Fruit fly (Drosophila melanogaster) whole organism, wandering third instar larva: Measurements from ENCODE around the gene kdn.

Source experiments
- Abd-B ChIP-seq: fragments of >200 bp; optimal IDR thresholded peaks from 2 replicates; lab custom pipeline; 2017; ENCODE audit warnings: missing biosample characterization, missing genetic modification characterization
- CG32264 ChIP-seq: fragments of 200-800 bp; sonication (Bioruptor generic); optimal IDR thresholded peaks from 2 replicates; lab custom pipeline; 2016; ENCODE audit warnings: missing biosample characterization, missing genetic modification characterization
- CG9705 ChIP-seq: fragments of 200-800 bp; sonication (Bioruptor generic); optimal IDR thresholded peaks from 2 replicates; lab custom pipeline; 2018; ENCODE audit warnings: missing biosample characterization, mild to moderate bottlenecking, missing genetic modification characterization
- CrebA ChIP-seq: fragments of 200-800 bp; sonication (Bioruptor generic); optimal IDR thresholded peaks from 2 replicates; lab custom pipeline; 2016; ENCODE audit warnings: missing biosample characterization, mild to moderate bottlenecking, missing genetic modification characterization, borderline replicate concordance
- Dfd ChIP-seq: fragments of >200 bp; optimal IDR thresholded peaks from 2 replicates; lab custom pipeline; 2017; ENCODE audit warnings: missing biosample characterization, missing genetic modification characterization
- Dif ChIP-seq: fragments of 200-275, 200-300 bp; sonication (Bioruptor generic); optimal IDR thresholded peaks from 2 replicates; lab custom pipeline; 2018; ENCODE audit warnings: missing biosample characterization, missing genetic modification characterization; ENCODE audit not compliant: partially characterized antibody
- GATAd ChIP-seq: sonication (Bioruptor generic); optimal IDR thresholded peaks from 2 replicates; lab custom pipeline; 2016; ENCODE audit warnings: missing biosample characterization, missing genetic modification characterization
- HLH106 ChIP-seq: fragments of 200-800 bp; optimal IDR thresholded peaks from 3 replicates; lab custom pipeline; 2019; ENCODE audit warnings: missing biosample characterization, mild to moderate bottlenecking, missing genetic modification characterization, moderate library complexity
- Hnf4 ChIP-seq: fragments of 200-800 bp; sonication (Bioruptor generic); optimal IDR thresholded peaks from 2 replicates; lab custom pipeline; 2016; ENCODE audit warnings: missing biosample characterization, mild to moderate bottlenecking, missing genetic modification characterization
- Hr78 ChIP-seq: fragments of >200 bp; optimal IDR thresholded peaks from 2 replicates; lab custom pipeline; 2017; ENCODE audit warnings: missing biosample characterization, missing genetic modification characterization
- Hr83 ChIP-seq: fragments of 200-300 bp; sonication (Bioruptor generic); optimal IDR thresholded peaks from 2 replicates; lab custom pipeline; 2016; ENCODE audit warnings: missing biosample characterization, mild to moderate bottlenecking, missing genetic modification characterization, moderate library complexity; ENCODE audit not compliant: poor library complexity, severe bottlenecking
- Jra ChIP-seq: sonication (Bioruptor generic); optimal IDR thresholded peaks from 2 replicates; lab custom pipeline; 2016; ENCODE audit warnings: missing biosample characterization, missing genetic modification characterization
- Mio ChIP-seq: sonication (Bioruptor generic); optimal IDR thresholded peaks from 2 replicates; lab custom pipeline; 2016; ENCODE audit warnings: missing biosample characterization, missing genetic modification characterization
- N ChIP-seq: fragments of >200 bp; optimal IDR thresholded peaks from 2 replicates; lab custom pipeline; 2018; ENCODE audit warnings: missing biosample characterization, missing external identifiers, missing genetic modification characterization
- OdsH ChIP-seq: fragments of 200-800 bp; sonication (Bioruptor generic); optimal IDR thresholded peaks from 2 replicates; lab custom pipeline; 2016; ENCODE audit warnings: missing biosample characterization, mild to moderate bottlenecking, missing genetic modification characterization
- Rel ChIP-seq, 2 experiments: fragments of 200-800 bp; sonication (Bioruptor generic) in 1 of 2; optimal IDR thresholded peaks; 2 replicates in 1 of 2; 3 replicates in 1 of 2; lab custom pipeline; 2016 to 2019; ENCODE audit warnings: mild to moderate bottlenecking in 2 of 2, missing biosample characterization in 2 of 2, missing genetic modification characterization in 2 of 2, moderate library complexity in 1 of 2
- Sp1 ChIP-seq: fragments of 200-800 bp; sonication (Bioruptor generic); optimal IDR thresholded peaks from 3 replicates; lab custom pipeline; 2019; ENCODE audit warnings: missing biosample characterization, mild to moderate bottlenecking, missing genetic modification characterization, moderate library complexity
- Vsx2 ChIP-seq: fragments of 200-300, 225-300 bp; sonication (Bioruptor generic); optimal IDR thresholded peaks from 2 replicates; lab custom pipeline; 2018; ENCODE audit warnings: missing biosample characterization, missing genetic modification characterization; ENCODE audit not compliant: partially characterized antibody
- brk ChIP-seq: fragments of 200-800 bp; sonication (Bioruptor generic); optimal IDR thresholded peaks from 2 replicates; lab custom pipeline; 2016; ENCODE audit warnings: missing biosample characterization, mild to moderate bottlenecking, missing genetic modification characterization
- dl ChIP-seq, 2 experiments: fragments of 175-275, 200-275 bp in 1 of 2; fragments of 200-275 bp in 1 of 2; sonication (Bioruptor generic); optimal IDR thresholded peaks; lab custom pipeline; 2018; ENCODE audit warnings: mild to moderate bottlenecking in 2 of 2, missing biosample characterization in 2 of 2, missing genetic modification characterization in 2 of 2, moderate library complexity in 2 of 2; ENCODE audit not compliant: partially characterized antibody in 2 of 2, insufficient read depth in 1 of 2
- dsf ChIP-seq: sonication (Bioruptor generic); optimal IDR thresholded peaks from 2 replicates; lab custom pipeline; 2016; ENCODE audit warnings: missing biosample characterization, missing genetic modification characterization, borderline replicate concordance
- ey ChIP-seq: fragments of 200-800 bp; sonication (Bioruptor generic); optimal IDR thresholded peaks from 2 replicates; lab custom pipeline; 2016; ENCODE audit warnings: missing biosample characterization, missing genetic modification characterization
- foxo ChIP-seq, 2 experiments: fragments of 200-800 bp; sonication (Bioruptor generic); optimal IDR thresholded peaks; 2 replicates in 1 of 2; 3 replicates in 1 of 2; lab custom pipeline; 2016 to 2017; ENCODE audit warnings: missing biosample characterization in 2 of 2, missing genetic modification characterization in 2 of 2
- fru ChIP-seq: fragments of 200-800 bp; sonication (Bioruptor generic); optimal IDR thresholded peaks from 3 replicates; lab custom pipeline; 2016; ENCODE audit warnings: missing biosample characterization, mild to moderate bottlenecking, missing genetic modification characterization
- h ChIP-seq: fragments of 200-800 bp; sonication (Bioruptor generic); optimal IDR thresholded peaks from 3 replicates; lab custom pipeline; 2016; ENCODE audit warnings: missing biosample characterization, mild to moderate bottlenecking, missing genetic modification characterization
- jim ChIP-seq: fragments of 175-275, 200-325 bp; sonication (Bioruptor generic); optimal IDR thresholded peaks from 2 replicates; lab custom pipeline; 2016; ENCODE audit warnings: missing biosample characterization, mild to moderate bottlenecking, missing genetic modification characterization
- lola ChIP-seq: fragments of >200 bp; optimal IDR thresholded peaks from 2 replicates; lab custom pipeline; 2017; ENCODE audit warnings: missing biosample characterization, missing genetic modification characterization
- pan ChIP-seq: fragments of >200 bp; optimal IDR thresholded peaks from 2 replicates; lab custom pipeline; 2017
- psq ChIP-seq: fragments of 200-800 bp; sonication (Bioruptor generic); optimal IDR thresholded peaks from 3 replicates; lab custom pipeline; 2017; ENCODE audit warnings: missing biosample characterization, mild to moderate bottlenecking, missing genetic modification characterization, moderate library complexity
- sage ChIP-seq: fragments of 200-800 bp; sonication (Bioruptor generic); optimal IDR thresholded peaks from 2 replicates; lab custom pipeline; 2016; ENCODE audit warnings: missing biosample characterization, mild to moderate bottlenecking, missing genetic modification characterization
- sv ChIP-seq: fragments of 200-800 bp; sonication (Bioruptor generic); optimal IDR thresholded peaks from 3 replicates; lab custom pipeline; 2016; ENCODE audit warnings: missing biosample characterization, missing genetic modification characterization
- tai ChIP-seq: sonication (Bioruptor generic); optimal IDR thresholded peaks from 2 replicates; lab custom pipeline; 2016; ENCODE audit warnings: missing biosample characterization, missing genetic modification characterization
- usp ChIP-seq: fragments of >200 bp; optimal IDR thresholded peaks from 2 replicates; lab custom pipeline; 2017; ENCODE audit warnings: missing biosample characterization, missing genetic modification characterization

The kdn gene

dm6 chrX:6366357-6366691 is 15.9 kb downstream of the kdn start (continued):
- TF ChIP-seq GATAd (GFP tag; lab: Kevin White, UChicago) (peak; percentile 66), sage (GFP tag; lab: Kevin White, UChicago) (peak; percentile 93), HLH106 (tag; lab: Kevin White, UChicago) (peak; percentile 96), usp (GFP tag; lab: Kevin White, UChicago) (no peak), sv (GFP tag; lab: Kevin White, UChicago) (peak; percentile 53), Mio (GFP tag; lab: Kevin White, UChicago) (peak; percentile 82), Abd-B (GFP tag; lab: Kevin White, UChicago) (no peak), dl (GFP tag; optimal IDR thresholded peaks at IDR 0.05; lab: Kevin White, UChicago; ENCODE audit: insufficient read depth in 1 of 2, partially characterized antibody in 2 of 2) (no peak), brk (no peak), jim (GFP tag; lab: Kevin White, UChicago) (peak; percentile 67), tai (GFP tag; lab: Kevin White, UChicago) (no peak), CrebA (GFP tag; lab: Kevin White, UChicago) (no peak), lola (no peak), pan (lab: Kevin White, UChicago) (no peak), Vsx2 (no peak), psq (GFP tag; lab: Kevin White, UChicago) (peak; percentile 83)
- TF ChIP-seq, all 38 proteins: peak for 24

dm6 chrX:6372769-6373197 is 22.4 kb downstream of the kdn start, which contains the start of gene PpV:
TSS of gene PpV (minus strand) at chrX:6372915.
- TF ChIP-seq HLH106 (tag; lab: Kevin White, UChicago): peak; percentile 4
- TF ChIP-seq Rel (GFP tag; optimal IDR thresholded peaks at IDR 0.05; lab: Kevin White, UChicago): no peak
- peak; percentile 6 for TF ChIP-seq Rel (tag; optimal IDR thresholded peaks at IDR 0.05; lab: Kevin White, UChicago)
- TF ChIP-seq CG9705 (GFP tag; lab: Kevin White, UChicago): no peak
- no peak for TF ChIP-seq Hr83
- TF ChIP-seq N (GFP tag; lab: Kevin White, UChicago): no peak
- peak; percentile 7 for TF ChIP-seq Sp1 (GFP tag; lab: Kevin White, UChicago)
- peak; percentile 13 for TF ChIP-seq h
- TF ChIP-seq, all 38 proteins: peak for 4

- TF ChIP-seq fru: peak; percentile 23
- peak in 1 of 2 experiments; percentile 27 for TF ChIP-seq foxo (GFP tag; optimal IDR thresholded peaks at IDR 0.05; lab: Kevin White, UChicago)
- no peak for TF ChIP-seq tai (GFP tag; lab: Kevin White, UChicago)
- TF ChIP-seq Hnf4: no peak
- TF ChIP-seq GATAd (GFP tag; lab: Kevin White, UChicago): no peak
- no peak for TF ChIP-seq lola
- no peak for TF ChIP-seq CrebA (GFP tag; lab: Kevin White, UChicago)
- no peak for TF ChIP-seq OdsH (GFP tag; lab: Kevin White, UChicago)
- no peak for TF ChIP-seq Sp1 (GFP tag; lab: Kevin White, UChicago)
- no peak for TF ChIP-seq Dif (GFP tag; lab: Kevin White, UChicago)
- TF ChIP-seq Hr78: no peak
- no peak for TF ChIP-seq CG32264
- no peak for TF ChIP-seq ey
- no peak for TF ChIP-seq Dfd (GFP tag; lab: Kevin White, UChicago)
- no peak for TF ChIP-seq dsf (GFP tag; lab: Kevin White, UChicago)
- peak; percentile 7 for TF ChIP-seq h
- no peak for TF ChIP-seq dl (GFP tag; optimal IDR thresholded peaks at IDR 0.05; lab: Kevin White, UChicago; ENCODE audit: insufficient read depth in 1 of 2, partially characterized antibody in 2 of 2)
- TF ChIP-seq Jra (GFP tag; lab: Kevin White, UChicago): no peak
- TF ChIP-seq brk: no peak
- peak; percentile 13 for TF ChIP-seq HLH106 (tag; lab: Kevin White, UChicago)
- no peak for TF ChIP-seq pan (lab: Kevin White, UChicago)
- TF ChIP-seq usp (GFP tag; lab: Kevin White, UChicago): no peak
- TF ChIP-seq Rel (GFP tag; optimal IDR thresholded peaks at IDR 0.05; lab: Kevin White, UChicago): no peak
- TF ChIP-seq Rel (tag; optimal IDR thresholded peaks at IDR 0.05; lab: Kevin White, UChicago): no peak
- TF ChIP-seq Hr83: no peak
- no peak for TF ChIP-seq Mio (GFP tag; lab: Kevin White, UChicago)
Observed at dm6 chrX:6375636-6376035, 25.2 kb downstream of the kdn start.

- TF ChIP-seq ey: no peak
- no peak for TF ChIP-seq GATAd (GFP tag; lab: Kevin White, UChicago)
- no peak for TF ChIP-seq Vsx2
- no peak for TF ChIP-seq brk
- no peak for TF ChIP-seq N (GFP tag; lab: Kevin White, UChicago)
- no peak for TF ChIP-seq Hnf4
- no peak for TF ChIP-seq dl (GFP tag; optimal IDR thresholded peaks at IDR 0.05; lab: Kevin White, UChicago; ENCODE audit: insufficient read depth in 1 of 2, partially characterized antibody in 2 of 2)
- no peak for TF ChIP-seq Rel (GFP tag; optimal IDR thresholded peaks at IDR 0.05; lab: Kevin White, UChicago)
- no peak for TF ChIP-seq Rel (tag; optimal IDR thresholded peaks at IDR 0.05; lab: Kevin White, UChicago)
Observed at dm6 chrX:6376748-6377147, 26.3 kb downstream of the kdn start.
